Worm (Caenorhabditis elegans) whole organism, mixed stage, embryonic: Measurements from ENCODE around the gene C05E4.7.

Experiments used
- M03D4.4 ChIP-seq: sonication (generic microtip); optimal IDR thresholded peaks from 2 replicates; lab custom pipeline; 2017; ENCODE audit warnings: mild to moderate bottlenecking, missing genetic modification characterization, missing compliant biosample characterization
- bed-3 ChIP-seq: fragments of 200-800 bp; sonication (Bioruptor generic); optimal IDR thresholded peaks from 3 replicates; lab custom pipeline; 2018; ENCODE audit warnings: mild to moderate bottlenecking, missing genetic modification characterization, moderate library complexity, missing compliant biosample characterization
- blmp-1 ChIP-seq: fragments of 150-350 bp; optimal IDR thresholded peaks from 2 replicates; lab custom pipeline; 2014; ENCODE audit warnings: missing biosample characterization, missing genetic modification characterization
- ceh-39 ChIP-seq: fragments of 150-350 bp; optimal IDR thresholded peaks from 2 replicates; lab custom pipeline; 2014; ENCODE audit warnings: missing biosample characterization, missing genetic modification characterization
- ceh-43 ChIP-seq: fragments of 200-800 bp; sonication (Bioruptor generic); optimal IDR thresholded peaks from 2 replicates; lab custom pipeline; 2018; ENCODE audit warnings: mild to moderate bottlenecking, missing genetic modification characterization, moderate library complexity, missing compliant biosample characterization
- ceh-83 ChIP-seq: fragments of 200-800 bp; sonication (Bioruptor generic); optimal IDR thresholded peaks from 2 replicates; lab custom pipeline; 2018; ENCODE audit warnings: mild to moderate bottlenecking, missing genetic modification characterization, missing compliant biosample characterization
- ces-1 ChIP-seq: fragments of 150-350 bp; optimal IDR thresholded peaks from 2 replicates; lab custom pipeline; 2014; ENCODE audit warnings: missing biosample characterization, missing genetic modification reagents, missing genetic modification characterization
- cnd-1 ChIP-seq: fragments of 200-800 bp; sonication (Bioruptor generic); optimal IDR thresholded peaks from 2 replicates; lab custom pipeline; 2018; ENCODE audit warnings: mild to moderate bottlenecking, missing genetic modification characterization, missing compliant biosample characterization
- drap-1 ChIP-seq: fragments of 200-800 bp; sonication (Bioruptor generic); optimal IDR thresholded peaks from 3 replicates; lab custom pipeline; 2018; ENCODE audit warnings: mild to moderate bottlenecking, missing genetic modification characterization, missing compliant biosample characterization
- elt-1 ChIP-seq: sonication (generic microtip); optimal IDR thresholded peaks from 2 replicates; lab custom pipeline; 2017; ENCODE audit warnings: missing genetic modification characterization, mild to moderate bottlenecking, missing compliant biosample characterization, antibody characterized with exemption, moderate library complexity, borderline replicate concordance; ENCODE audit not compliant: insufficient read depth
- elt-3 ChIP-seq: fragments of 150-350 bp; optimal IDR thresholded peaks from 2 replicates; lab custom pipeline; 2014; ENCODE audit warnings: missing biosample characterization, missing genetic modification characterization
- flh-1 ChIP-seq: fragments of 200-800 bp; sonication (Bioruptor generic); optimal IDR thresholded peaks from 2 replicates; lab custom pipeline; 2018; ENCODE audit warnings: mild to moderate bottlenecking, missing genetic modification characterization, moderate library complexity, missing compliant biosample characterization
- ham-2 ChIP-seq: fragments of 200-800 bp; sonication (Bioruptor generic); optimal IDR thresholded peaks from 2 replicates; lab custom pipeline; 2018; ENCODE audit warnings: mild to moderate bottlenecking, missing genetic modification characterization, missing compliant biosample characterization
- hlh-1 ChIP-seq: fragments of 150-350 bp; optimal IDR thresholded peaks from 2 replicates; lab custom pipeline; 2014; ENCODE audit warnings: missing biosample characterization, missing genetic modification reagents, missing genetic modification characterization
- lin-13 ChIP-seq: fragments of 150-350 bp; optimal IDR thresholded peaks from 2 replicates; lab custom pipeline; 2014; ENCODE audit warnings: missing biosample characterization, missing genetic modification characterization
- lin-32 ChIP-seq: fragments of 200-800 bp; sonication (Bioruptor generic); optimal IDR thresholded peaks from 2 replicates; lab custom pipeline; 2018; ENCODE audit warnings: mild to moderate bottlenecking, missing genetic modification characterization, missing compliant biosample characterization
- lsy-2 ChIP-seq: fragments of 150-350 bp; optimal IDR thresholded peaks from 2 replicates; lab custom pipeline; 2014; ENCODE audit warnings: missing biosample characterization, missing genetic modification characterization
- mab-5 ChIP-seq: fragments of 150-350 bp; optimal IDR thresholded peaks from 2 replicates; lab custom pipeline; 2014; ENCODE audit warnings: missing biosample characterization, missing genetic modification characterization
- mep-1 ChIP-seq: fragments of 150-350 bp; optimal IDR thresholded peaks from 2 replicates; lab custom pipeline; 2017; ENCODE audit warnings: missing biosample characterization, missing genetic modification reagents, missing genetic modification characterization, inconsistent platforms
- mls-2 ChIP-seq: sonication (generic microtip); optimal IDR thresholded peaks from 2 replicates; lab custom pipeline; 2016; ENCODE audit warnings: mild to moderate bottlenecking, missing genetic modification characterization, moderate library complexity, missing compliant biosample characterization
- nhr-2 ChIP-seq: fragments of 150-350 bp; optimal IDR thresholded peaks from 2 replicates; lab custom pipeline; 2014; ENCODE audit warnings: missing biosample characterization, missing genetic modification characterization
- nhr-237 ChIP-seq: fragments of 150-350 bp; optimal IDR thresholded peaks from 2 replicates; lab custom pipeline; 2014; ENCODE audit warnings: missing biosample characterization, missing genetic modification characterization
- nhr-28 ChIP-seq: fragments of 150-350 bp; optimal IDR thresholded peaks from 2 replicates; lab custom pipeline; 2014; ENCODE audit warnings: missing biosample characterization, missing genetic modification characterization
- nhr-76 ChIP-seq: sonication (generic microtip); optimal IDR thresholded peaks from 2 replicates; lab custom pipeline; 2017; ENCODE audit warnings: missing biosample characterization, missing genetic modification characterization
- sem-2 ChIP-seq: fragments of 200-800 bp; sonication (Bioruptor generic); optimal IDR thresholded peaks from 2 replicates; lab custom pipeline; 2018; ENCODE audit warnings: mild to moderate bottlenecking, missing genetic modification characterization, missing compliant biosample characterization
- snpc-4 ChIP-seq: fragments of 150-350 bp; optimal IDR thresholded peaks from 2 replicates; lab custom pipeline; 2014; ENCODE audit warnings: missing biosample characterization, missing genetic modification characterization
- sptf-1 ChIP-seq: sonication (generic microtip); optimal IDR thresholded peaks from 2 replicates; lab custom pipeline; 2017; ENCODE audit warnings: mild to moderate bottlenecking, missing genetic modification characterization, moderate library complexity, missing compliant biosample characterization
- tbx-8 ChIP-seq: fragments of 200-800 bp; sonication (Bioruptor generic); optimal IDR thresholded peaks from 2 replicates; lab custom pipeline; 2018; ENCODE audit warnings: mild to moderate bottlenecking, missing genetic modification characterization, moderate library complexity, missing compliant biosample characterization
- unc-120 ChIP-seq: sonication (generic microtip); optimal IDR thresholded peaks from 2 replicates; lab custom pipeline; 2017; ENCODE audit warnings: missing genetic modification characterization, missing compliant biosample characterization; ENCODE audit not compliant: poor library complexity, severe bottlenecking
- unc-39 ChIP-seq: fragments of 150-350 bp; optimal IDR thresholded peaks from 2 replicates; lab custom pipeline; 2014; ENCODE audit warnings: missing biosample characterization, missing genetic modification characterization
- unc-62 ChIP-seq: fragments of 150-350 bp; optimal IDR thresholded peaks from 2 replicates; lab custom pipeline; 2014; ENCODE audit warnings: missing biosample characterization, missing genetic modification reagents, missing genetic modification characterization
- zip-8 ChIP-seq: fragments of 150-350 bp; optimal IDR thresholded peaks from 2 replicates; lab custom pipeline; 2014; ENCODE audit warnings: missing biosample characterization, missing genetic modification characterization
- ztf-11 ChIP-seq: fragments of 150-350 bp; optimal IDR thresholded peaks from 2 replicates; lab custom pipeline; 2014; ENCODE audit warnings: missing biosample characterization, missing genetic modification characterization

Gene C05E4.7

ce11 chrV:699489-700129 is 42.3 kb upstream of the C05E4.7 start, which contains the start of the genes ugt-29 and srx-5:
Gene ugt-29 (minus strand): TSS chrV:699589.
Gene srx-5 (plus strand): TSS chrV:700079.
- no peak for TF ChIP-seq drap-1
- no peak for TF ChIP-seq mep-1 (tag; lab: Kevin White, UChicago)
- TF ChIP-seq ceh-39: no peak
- TF ChIP-seq unc-120 (tag; lab: Kevin White, UChicago): no peak
- no peak for TF ChIP-seq lin-13 (tag; lab: Kevin White, UChicago)
- TF ChIP-seq flh-1: no peak
- TF ChIP-seq bed-3 (GFP tag; lab: Kevin White, UChicago): no peak
- TF ChIP-seq mab-5: no peak
- no peak for TF ChIP-seq M03D4.4 (tag; lab: Kevin White, UChicago)
- TF ChIP-seq nhr-76: no peak
- no peak for TF ChIP-seq cnd-1 (tag; lab: Kevin White, UChicago)
- TF ChIP-seq ceh-83 (GFP tag; lab: Kevin White, UChicago): no peak
- no peak for TF ChIP-seq zip-8 (tag; lab: Kevin White, UChicago)
- TF ChIP-seq unc-39 (tag; lab: Kevin White, UChicago): no peak
- TF ChIP-seq tbx-8 (GFP tag; lab: Kevin White, UChicago): no peak
- no peak for TF ChIP-seq nhr-2 (tag; lab: Kevin White, UChicago)
- no peak for TF ChIP-seq nhr-237 (tag; lab: Kevin White, UChicago)
- TF ChIP-seq lin-32: no peak
- no peak for TF ChIP-seq ztf-11 (tag; lab: Kevin White, UChicago)
- no peak for TF ChIP-seq unc-62

DNA sequence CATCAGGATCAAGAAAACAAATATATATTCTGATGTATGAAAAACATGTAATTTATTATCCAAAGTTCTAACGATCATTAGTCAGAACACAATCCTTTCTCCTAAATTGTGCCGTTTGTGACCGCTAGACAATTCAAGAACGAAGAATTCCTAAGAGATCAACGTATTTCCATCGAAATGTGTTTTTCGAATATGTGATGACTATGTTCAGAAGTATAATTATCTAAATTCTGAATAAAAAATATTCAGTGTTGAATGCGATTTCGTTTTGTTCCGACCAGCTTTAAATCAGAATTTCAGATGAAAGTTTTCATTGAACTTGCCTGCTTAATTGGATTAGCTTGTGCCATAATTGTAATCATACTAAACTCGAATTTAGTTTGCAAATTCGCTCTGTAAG is 39.7 kb upstream of the C05E4.7 start, which contains the start of gene srbc-37:
srbc-37 (plus strand) TSS at position 301 of the 400 bp plus-strand sequence.
- no peak for TF ChIP-seq flh-1
- no peak for TF ChIP-seq elt-1 (tag; lab: Kevin White, UChicago)
- no peak for TF ChIP-seq snpc-4
- TF ChIP-seq mls-2 (tag; lab: Kevin White, UChicago): no peak
- no peak for TF ChIP-seq mep-1 (tag; lab: Kevin White, UChicago)
- TF ChIP-seq nhr-237 (tag; lab: Kevin White, UChicago): no peak
- no peak for TF ChIP-seq ceh-39
- TF ChIP-seq sptf-1: no peak

DNA sequence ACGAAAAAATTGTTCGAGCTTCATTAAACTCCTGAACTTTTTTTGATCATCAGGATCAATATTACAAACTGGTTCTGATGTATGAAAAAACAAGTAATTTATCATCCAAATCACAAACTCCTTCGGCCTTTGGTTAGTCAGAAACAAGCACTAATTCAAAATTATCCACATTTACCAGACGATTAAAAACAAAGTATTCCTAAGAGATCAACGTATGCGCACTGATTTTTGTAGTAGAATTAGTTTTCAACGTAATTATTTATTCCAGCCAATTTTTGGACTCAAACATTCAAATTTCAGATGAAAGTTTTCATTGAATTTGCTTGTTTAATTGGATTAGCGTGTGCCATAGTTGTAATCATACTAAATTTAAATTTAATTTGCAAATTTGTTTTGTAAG is 35.0 kb upstream of the C05E4.7 start, which contains the start of gene srbc-38:
srbc-38 (plus strand) TSS at position 301 of the 400 bp plus-strand sequence.
- TF ChIP-seq zip-8 (tag; lab: Kevin White, UChicago) (no peak), unc-62 (no peak), snpc-4 (no peak), sem-2 (no peak), lin-32 (no peak), elt-3 (tag; lab: Kevin White, UChicago) (no peak), ceh-43 (no peak), lsy-2 (no peak), ces-1 (no peak), unc-120 (tag; lab: Kevin White, UChicago) (no peak), sptf-1 (no peak), mab-5 (no peak), blmp-1 (no peak), lin-13 (tag; lab: Kevin White, UChicago) (no peak)
- TF ChIP-seq, all 35 proteins: peak for 0

DNA sequence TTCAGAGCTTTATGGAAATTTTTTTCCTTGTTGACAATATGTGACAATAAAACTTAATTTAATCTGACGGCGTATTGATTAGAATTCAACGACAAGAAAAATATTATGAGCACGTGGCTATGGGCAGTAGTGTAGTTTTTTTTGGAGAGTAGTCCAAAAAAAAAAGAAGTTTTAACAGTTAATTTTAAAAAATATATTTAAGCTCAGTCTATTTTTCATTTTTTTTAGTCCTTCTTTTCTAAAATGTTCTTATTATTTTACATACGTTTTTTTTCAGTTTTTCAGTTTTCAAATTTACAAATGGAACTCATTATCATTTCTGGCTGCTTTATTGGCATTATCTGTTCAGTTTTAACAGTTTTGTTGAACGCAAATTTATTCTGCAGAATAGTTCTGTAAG is 33.1 kb upstream of the C05E4.7 start, which contains the start of gene srbc-39:
srbc-39 (plus strand) TSS at position 301 of the 400 bp plus-strand sequence.
- TF ChIP-seq ceh-39 (no peak), ceh-83 (GFP tag; lab: Kevin White, UChicago) (no peak), hlh-1 (no peak), tbx-8 (GFP tag; lab: Kevin White, UChicago) (no peak), lsy-2 (no peak), zip-8 (tag; lab: Kevin White, UChicago) (no peak), unc-120 (tag; lab: Kevin White, UChicago) (no peak), ham-2 (GFP tag; lab: Kevin White, UChicago) (no peak), flh-1 (no peak), mep-1 (tag; lab: Kevin White, UChicago) (no peak), bed-3 (GFP tag; lab: Kevin White, UChicago) (no peak), nhr-237 (tag; lab: Kevin White, UChicago) (no peak), ces-1 (no peak), nhr-28 (no peak), cnd-1 (tag; lab: Kevin White, UChicago) (no peak), snpc-4 (no peak), unc-39 (tag; lab: Kevin White, UChicago) (no peak)
- TF ChIP-seq, all 35 proteins: peak for 0
